Worm (Caenorhabditis elegans) whole organism, early embryonic: ENCODE results near the gene T14G12.6.
A peak's percentile ranks its signal among the peaks of the same experiment; 100 is the strongest.

Experiments
- B0310.2 ChIP-seq: sonication (generic microtip); optimal IDR thresholded peaks from 2 replicates; lab custom pipeline; 2016; ENCODE audit warnings: mild to moderate bottlenecking, missing genetic modification characterization, missing compliant biosample characterization
- F13C5.2 ChIP-seq: sonication (generic microtip); optimal IDR thresholded peaks from 2 replicates; lab custom pipeline; 2017; ENCODE audit warnings: mild to moderate bottlenecking, missing genetic modification characterization, inconsistent platforms, missing compliant biosample characterization
- aly-1 ChIP-seq: sonication (generic microtip); optimal IDR thresholded peaks from 2 replicates; lab custom pipeline; 2016; ENCODE audit warnings: missing genetic modification characterization, missing compliant biosample characterization
- ama-1 ChIP-seq: fragments of 150-350 bp; optimal IDR thresholded peaks from 2 replicates; lab custom pipeline; 2014
- ceh-13 ChIP-seq: fragments of 200-800 bp; sonication (Bioruptor generic); optimal IDR thresholded peaks from 2 replicates; lab custom pipeline; 2018; ENCODE audit warnings: mild to moderate bottlenecking, missing genetic modification characterization, missing compliant biosample characterization
- ceh-36 ChIP-seq: sonication (generic microtip); optimal IDR thresholded peaks from 2 replicates; lab custom pipeline; 2016; ENCODE audit warnings: missing genetic modification characterization, inconsistent platforms, missing compliant biosample characterization
- ets-7 ChIP-seq: sonication (generic microtip); optimal IDR thresholded peaks from 2 replicates; lab custom pipeline; 2016; ENCODE audit warnings: missing genotype, missing genetic modification characterization, missing compliant biosample characterization
- flt-1 ChIP-seq: fragments of 200-800 bp; sonication (Bioruptor generic); IDR thresholded peaks from 2 replicates; pipeline ENCODE4 v1.3.6; 2022; ENCODE audit warnings: missing genetic modification characterization, missing compliant biosample characterization
- hmbx-1 ChIP-seq: sonication (generic microtip); optimal IDR thresholded peaks from 2 replicates; lab custom pipeline; 2016; ENCODE audit warnings: mild to moderate bottlenecking, missing genetic modification characterization, missing compliant biosample characterization
- hmg-4 ChIP-seq: fragments of 200-800 bp; sonication (Bioruptor generic); optimal IDR thresholded peaks from 2 replicates; lab custom pipeline; 2018; ENCODE audit warnings: mild to moderate bottlenecking, missing genetic modification characterization, missing compliant biosample characterization
- hnd-1 ChIP-seq: sonication (generic microtip); optimal IDR thresholded peaks from 2 replicates; lab custom pipeline; 2016; ENCODE audit warnings: missing genetic modification characterization, missing compliant biosample characterization
- pes-1 ChIP-seq: fragments of 200-800 bp; sonication (Bioruptor generic); IDR thresholded peaks from 2 replicates; pipeline ENCODE4 v1.3.6; 2022; ENCODE audit warnings: missing genetic modification reagents, missing genetic modification characterization, missing compliant biosample characterization
- scrt-1 ChIP-seq: fragments of 200-800 bp; sonication (Bioruptor generic); IDR thresholded peaks from 2 replicates; pipeline ENCODE4 v1.3.6; 2022; ENCODE audit warnings: missing genetic modification characterization, missing compliant biosample characterization
- sea-1 ChIP-seq: fragments of 200-800 bp; sonication (Bioruptor generic); conservative IDR thresholded peaks from 2 replicates; pipeline ENCODE4 v1.3.6; 2022; ENCODE audit warnings: missing genetic modification characterization, missing compliant biosample characterization
- tbx-11 ChIP-seq: fragments of 200-800 bp; sonication (Bioruptor generic); IDR thresholded peaks from 2 replicates; pipeline ENCODE4 v1.3.6; 2022; ENCODE audit warnings: missing genetic modification characterization, missing compliant biosample characterization
- tbx-37 ChIP-seq: fragments of 200-800 bp; sonication (Bioruptor generic); conservative IDR thresholded peaks from 2 replicates; pipeline ENCODE4 v1.3.6; 2022; ENCODE audit warnings: missing genetic modification reagents, missing genetic modification characterization, missing compliant biosample characterization
- tra-4 ChIP-seq: sonication (generic microtip); optimal IDR thresholded peaks from 2 replicates; lab custom pipeline; 2017; ENCODE audit warnings: missing genetic modification characterization, missing compliant biosample characterization

T14G12.6 gene

ce11 chrX:3742223-3742622 lies 17.0 kb downstream of the T14G12.6 start, which contains the start of gene fkh-2:
fkh-2 (minus strand) TSS chrX:3742323.
- TF ChIP-seq tbx-11 (no peak), F13C5.2 (tag; lab: Kevin White, UChicago) (no peak), ama-1 (lab: Kevin White, UChicago) (no peak), sea-1 (GFP tag; lab: Robert Waterston, UW) (no peak), ets-7 (tag; lab: Kevin White, UChicago) (no peak), pes-1 (GFP tag; lab: Robert Waterston, UW) (no peak), ceh-13 (GFP tag; lab: Kevin White, UChicago) (no peak), hmg-4 (GFP tag; lab: Kevin White, UChicago) (no peak), B0310.2 (no peak), tbx-37 (no peak), tra-4 (tag; lab: Kevin White, UChicago) (no peak), flt-1 (GFP tag; lab: Robert Waterston, UW) (no peak), aly-1 (tag; lab: Kevin White, UChicago) (no peak), hnd-1 (tag; lab: Kevin White, UChicago) (no peak), hmbx-1 (tag; lab: Kevin White, UChicago) (no peak), scrt-1 (GFP tag; lab: Robert Waterston, UW) (no peak), ceh-36 (tag; lab: Kevin White, UChicago) (no peak)

DNA sequence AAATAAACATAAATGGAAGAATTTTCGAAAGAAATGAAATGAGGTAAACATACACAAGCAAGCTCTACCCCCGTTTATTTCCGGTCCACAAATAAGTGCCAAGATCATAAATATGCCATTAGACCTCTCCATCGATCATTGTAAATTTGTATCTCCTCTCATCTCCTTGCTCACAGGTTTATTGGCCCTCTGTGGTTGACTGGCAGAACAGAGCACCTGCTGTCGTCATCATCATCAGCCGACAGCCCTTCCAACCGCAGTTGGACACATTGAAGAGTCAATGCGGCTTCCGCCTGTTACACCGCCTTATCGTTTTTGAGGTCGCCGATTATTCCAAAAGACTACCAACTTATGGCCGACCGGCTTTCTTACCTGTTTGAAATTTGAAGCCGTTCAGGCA lies 20.6 kb downstream of the T14G12.6 start:
- TF ChIP-seq ets-7 (tag; lab: Kevin White, UChicago) (peak; percentile 20), ceh-13 (GFP tag; lab: Kevin White, UChicago) (no peak)

ce11 chrX:3733732-3734131 lies 25.5 kb downstream of the T14G12.6 start, which contains the start of gene tag-18:
tag-18 (minus strand) TSS chrX:3734036.
- no peak for TF ChIP-seq sea-1 (GFP tag; lab: Robert Waterston, UW)
- TF ChIP-seq flt-1 (GFP tag; lab: Robert Waterston, UW), result no peak
- no peak for TF ChIP-seq tra-4 (tag; lab: Kevin White, UChicago)
- TF ChIP-seq ama-1 (lab: Kevin White, UChicago), result no peak
- no peak for TF ChIP-seq tbx-37
- no peak for TF ChIP-seq hnd-1 (tag; lab: Kevin White, UChicago)
- no peak for TF ChIP-seq ceh-36 (tag; lab: Kevin White, UChicago)
- no peak for TF ChIP-seq ceh-13 (GFP tag; lab: Kevin White, UChicago)
- no peak for TF ChIP-seq hmbx-1 (tag; lab: Kevin White, UChicago)
- TF ChIP-seq pes-1 (GFP tag; lab: Robert Waterston, UW), result no peak
- TF ChIP-seq ets-7 (tag; lab: Kevin White, UChicago), result no peak

DNA sequence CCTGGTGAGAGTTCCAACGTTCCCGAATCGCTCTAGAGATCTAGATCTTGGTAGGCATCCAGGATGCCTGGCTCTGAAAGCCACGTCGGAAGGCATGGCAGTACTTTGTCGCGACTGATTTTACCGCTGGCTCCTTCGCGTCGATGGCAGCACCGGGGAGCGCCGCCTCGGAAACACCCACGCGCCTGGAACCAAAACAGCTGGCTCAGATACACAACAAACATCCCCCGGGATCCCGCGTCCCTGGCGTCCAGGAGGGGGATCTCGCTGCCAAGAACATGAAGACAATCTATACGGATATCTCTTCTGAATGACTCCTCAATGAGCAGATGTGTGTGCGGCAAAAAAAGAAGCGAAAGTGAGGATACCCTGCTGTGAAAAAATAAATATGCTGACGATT lies 25.9 kb downstream of the T14G12.6 start:
- TF ChIP-seq F13C5.2 (tag; lab: Kevin White, UChicago) (no peak), B0310.2 (no peak), ama-1 (lab: Kevin White, UChicago) (no peak), tra-4 (tag; lab: Kevin White, UChicago) (no peak), aly-1 (tag; lab: Kevin White, UChicago) (no peak)

DNA sequence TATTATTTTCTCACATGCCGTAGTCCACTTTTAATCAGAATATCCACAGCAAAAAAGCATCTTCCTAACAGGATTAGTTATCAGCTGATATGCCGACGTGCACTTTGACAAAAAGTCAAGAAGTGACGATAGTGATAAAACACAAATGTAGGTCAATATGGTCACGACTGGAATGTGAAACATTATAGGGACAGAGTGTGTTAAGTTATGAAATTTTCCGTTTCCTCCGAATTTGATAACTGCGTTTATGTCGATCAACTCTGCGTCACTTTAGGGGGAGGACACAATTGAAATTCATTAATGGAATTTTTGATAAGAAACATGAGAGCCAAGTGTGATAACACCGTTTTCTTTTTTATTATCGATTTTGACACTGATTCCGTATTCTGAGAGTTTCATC lies 30.3 kb downstream of the T14G12.6 start, which contains the start of gene aex-4:
aex-4 (plus strand) TSS at position 312 of the 400 bp plus-strand sequence.
- TF ChIP-seq hmbx-1 (tag; lab: Kevin White, UChicago), result no peak
- TF ChIP-seq hnd-1 (tag; lab: Kevin White, UChicago), result no peak
- TF ChIP-seq tbx-37, result no peak
- TF ChIP-seq hmg-4 (GFP tag; lab: Kevin White, UChicago), result no peak
- TF ChIP-seq B0310.2, result no peak
- TF ChIP-seq ceh-13 (GFP tag; lab: Kevin White, UChicago), result no peak
- no peak for TF ChIP-seq pes-1 (GFP tag; lab: Robert Waterston, UW)
- no peak for TF ChIP-seq sea-1 (GFP tag; lab: Robert Waterston, UW)
- TF ChIP-seq F13C5.2 (tag; lab: Kevin White, UChicago), result no peak
- TF ChIP-seq ceh-36 (tag; lab: Kevin White, UChicago), result no peak
- TF ChIP-seq aly-1 (tag; lab: Kevin White, UChicago), result no peak
- no peak for TF ChIP-seq tbx-11
- no peak for TF ChIP-seq flt-1 (GFP tag; lab: Robert Waterston, UW)
- no peak for TF ChIP-seq scrt-1 (GFP tag; lab: Robert Waterston, UW)
- TF ChIP-seq ets-7 (tag; lab: Kevin White, UChicago), result no peak
- TF ChIP-seq tra-4 (tag; lab: Kevin White, UChicago), result no peak
- no peak for TF ChIP-seq ama-1 (lab: Kevin White, UChicago)

DNA sequence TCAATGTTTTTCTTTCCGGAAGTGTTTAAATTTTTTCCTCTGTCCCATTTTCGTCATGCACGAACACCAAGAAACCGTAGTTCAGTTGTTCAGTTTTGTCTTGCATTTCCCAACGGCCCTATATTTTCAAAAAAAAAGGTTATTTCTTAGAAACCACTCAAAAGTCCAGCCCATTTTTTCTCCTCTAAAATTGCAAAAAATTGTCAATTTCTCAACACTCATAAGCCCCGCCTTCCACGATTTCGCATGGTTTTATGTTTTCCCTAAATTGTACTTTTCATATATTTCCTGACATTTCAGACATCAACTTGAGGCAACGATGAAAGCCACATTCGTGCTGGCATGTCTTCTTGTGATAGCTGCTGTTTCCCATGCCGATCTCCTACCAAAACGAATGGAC lies 32.0 kb downstream of the T14G12.6 start, which contains the start of gene nlp-1:
nlp-1 (plus strand) TSS at position 301 of the 400 bp plus-strand sequence.
- TF ChIP-seq B0310.2, result no peak
- no peak for TF ChIP-seq F13C5.2 (tag; lab: Kevin White, UChicago)
- no peak for TF ChIP-seq flt-1 (GFP tag; lab: Robert Waterston, UW)
- no peak for TF ChIP-seq aly-1 (tag; lab: Kevin White, UChicago)
- no peak for TF ChIP-seq scrt-1 (GFP tag; lab: Robert Waterston, UW)
- TF ChIP-seq tbx-11, result no peak
- TF ChIP-seq hmbx-1 (tag; lab: Kevin White, UChicago), result no peak
- TF ChIP-seq hnd-1 (tag; lab: Kevin White, UChicago), result no peak
- no peak for TF ChIP-seq tbx-37

- TF ChIP-seq flt-1 (GFP tag; lab: Robert Waterston, UW) (no peak), ceh-36 (tag; lab: Kevin White, UChicago) (no peak), ceh-13 (GFP tag; lab: Kevin White, UChicago) (no peak), hmbx-1 (tag; lab: Kevin White, UChicago) (no peak), ama-1 (lab: Kevin White, UChicago) (no peak), ets-7 (tag; lab: Kevin White, UChicago) (no peak), tra-4 (tag; lab: Kevin White, UChicago) (no peak), B0310.2 (no peak), F13C5.2 (tag; lab: Kevin White, UChicago) (no peak), sea-1 (GFP tag; lab: Robert Waterston, UW) (no peak), tbx-11 (no peak), aly-1 (tag; lab: Kevin White, UChicago) (no peak), scrt-1 (GFP tag; lab: Robert Waterston, UW) (no peak), hmg-4 (GFP tag; lab: Kevin White, UChicago) (no peak), pes-1 (GFP tag; lab: Robert Waterston, UW) (no peak), hnd-1 (tag; lab: Kevin White, UChicago) (no peak)
Observed at ce11 chrX:3725437-3725836, 33.8 kb downstream of the T14G12.6 start.
